Fruit fly (Drosophila melanogaster): Measurements from ENCODE around the gene mge.

mge gene

dm6 chr3L:3903301-3903700 lies 6.4 kb downstream of the mge start, which contains the start of gene Sc2 (continued):
- TF ChIP-seq ato (GFP tag; IDR thresholded peaks at IDR 0.05; ENCODE audit: partially characterized antibody) (no peak), ara (GFP tag; IDR thresholded peaks at IDR 0.05) (0 out of 2 replicates have a peak, but pooled peaks have one; percentile 22), tna (GFP tag; IDR thresholded peaks at IDR 0.05; ENCODE audit: partially characterized antibody) (no peak), Ets97D (GFP tag; optimal IDR thresholded peaks at IDR 0.05) (no peak), CTCF (GFP tag; optimal IDR thresholded peaks at IDR 0.05) (no peak), CG7786 (GFP tag; optimal IDR thresholded peaks at IDR 0.05) (no peak), Hand (GFP tag; optimal IDR thresholded peaks at IDR 0.05) (no peak), CG11723 (GFP tag; optimal IDR thresholded peaks at IDR 0.05) (no peak), H15 (GFP tag; IDR thresholded peaks at IDR 0.05) (no peak), sob (GFP tag; IDR thresholded peaks at IDR 0.05) (no peak), toy (GFP tag; IDR thresholded peaks at IDR 0.05) (no peak), crp (GFP tag; optimal IDR thresholded peaks at IDR 0.05) (no peak), bsh (GFP tag; optimal IDR thresholded peaks at IDR 0.05) (no peak), inv (GFP tag; IDR thresholded peaks at IDR 0.05; ENCODE audit: partially characterized antibody) (no peak), abd-A (tag; optimal IDR thresholded peaks at IDR 0.05) (no peak), HLH4C (GFP tag; IDR thresholded peaks at IDR 0.05; ENCODE audit: partially characterized antibody) (no peak), CG18619 (GFP tag; optimal IDR thresholded peaks at IDR 0.05) (no peak), pnt (GFP tag; optimal IDR thresholded peaks at IDR 0.05) (no peak), corto (GFP tag; optimal IDR thresholded peaks at IDR 0.05) (no peak), gfzf (GFP tag; optimal IDR thresholded peaks at IDR 0.05) (peak; percentile 61), dati (GFP tag; IDR thresholded peaks at IDR 0.05) (no peak), CG7839 (tag; optimal IDR thresholded peaks at IDR 0.05) (no peak), Nf-YB (GFP tag; optimal IDR thresholded peaks at IDR 0.05) (no peak), fd96Cb (tag; optimal IDR thresholded peaks at IDR 0.05) (no peak), klu (GFP tag; IDR thresholded peaks at IDR 0.05) (no peak), Kr (GFP tag; optimal IDR thresholded peaks at IDR 0.05) (no peak), CG7745 (tag; optimal IDR thresholded peaks at IDR 0.05) (no peak), CG2116 (GFP tag; optimal IDR thresholded peaks at IDR 0.05) (no peak), CG9437 (GFP tag; optimal IDR thresholded peaks at IDR 0.05) (no peak), D19B (GFP tag; optimal IDR thresholded peaks at IDR 0.05) (no peak), CG6254 (GFP tag; optimal IDR thresholded peaks at IDR 0.05) (no peak), CG9876 (GFP tag; optimal IDR thresholded peaks at IDR 0.05) (no peak), CG10959 (GFP tag; IDR thresholded peaks at IDR 0.05) (no peak), dysf (GFP tag; IDR thresholded peaks at IDR 0.05) (no peak), Xrp1 (GFP tag; IDR thresholded peaks at IDR 0.05) (no peak), CG4282 (GFP tag; optimal IDR thresholded peaks at IDR 0.05) (no peak), CG4854 (GFP tag; optimal IDR thresholded peaks at IDR 0.05) (no peak), gcm2 (GFP tag; optimal IDR thresholded peaks at IDR 0.05) (no peak), Stat92E (GFP tag; optimal IDR thresholded peaks at IDR 0.05) (no peak), sna (GFP tag; IDR thresholded peaks at IDR 0.05; ENCODE audit: partially characterized antibody) (no peak), sim (GFP tag; IDR thresholded peaks at IDR 0.05) (0 out of 2 replicates have a peak, but pooled peaks have one; percentile 50), Fer1 (GFP tag; optimal IDR thresholded peaks at IDR 0.05) (no peak), so (GFP tag; IDR thresholded peaks at IDR 0.05) (no peak), CG12942 (GFP tag; optimal IDR thresholded peaks at IDR 0.05) (no peak), D (optimal IDR thresholded peaks at IDR 0.05) (no peak), D (GFP tag; optimal IDR thresholded peaks at IDR 0.05) (no peak), eyg (GFP tag; optimal IDR thresholded peaks at IDR 0.05) (no peak), CG16779 (GFP tag; IDR thresholded peaks at IDR 0.05) (no peak), Elba2 (GFP tag; optimal IDR thresholded peaks at IDR 0.05) (no peak), CG9817 (tag; optimal IDR thresholded peaks at IDR 0.05) (no peak), Taf1 (GFP tag; IDR thresholded peaks at IDR 0.05) (no peak), CG5245 (GFP tag; optimal IDR thresholded peaks at IDR 0.05) (no peak)

Measured in whole organism, embryonic.